Fruit fly (Drosophila melanogaster): ENCODE results near the gene Ccp84Ae.
A peak's percentile ranks its signal among the peaks of the same experiment; 100 is the strongest.

The Ccp84Ae gene

DNA sequence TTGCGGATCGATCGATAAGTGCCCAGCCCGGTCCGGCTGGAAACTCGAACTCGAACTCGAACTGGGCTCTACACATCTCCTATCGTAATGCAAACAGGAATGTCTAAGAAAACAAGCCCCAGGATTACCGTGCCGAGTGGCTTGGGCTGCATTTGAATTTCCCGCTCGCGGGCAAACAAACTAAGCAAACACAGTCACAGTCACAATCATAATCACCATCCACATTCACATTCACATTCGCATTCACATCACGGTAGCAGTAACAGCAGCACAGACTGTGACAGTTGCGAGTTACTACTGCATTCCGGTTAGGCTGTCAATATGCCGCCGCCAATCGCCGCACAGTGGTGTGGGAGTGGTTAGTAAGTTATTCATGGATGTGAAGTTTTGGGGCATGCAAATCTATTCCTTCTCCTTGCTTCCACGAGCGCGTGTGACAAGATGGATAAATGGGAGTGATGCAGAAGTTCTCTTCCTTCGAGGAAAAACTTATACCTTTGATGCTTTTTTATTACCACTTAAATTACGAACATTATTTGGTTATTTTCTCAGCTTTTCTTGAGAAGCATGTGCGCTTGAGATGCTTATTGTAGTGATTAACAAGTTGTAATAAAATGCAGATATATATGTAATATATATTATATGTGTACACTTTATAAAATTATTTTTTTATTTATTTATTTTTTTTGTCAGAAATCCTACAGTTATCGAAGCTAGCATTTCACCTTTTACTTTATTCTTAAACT is 27.0 kb downstream of the Ccp84Ae start (continued):
- no peak for TF ChIP-seq fd59A (GFP tag; optimal IDR thresholded peaks at IDR 0.05)
- peak; percentile 88 for TF ChIP-seq fkh (GFP tag; optimal IDR thresholded peaks at IDR 0.05)
- peak; percentile 75 for TF ChIP-seq CG4318 (GFP tag; optimal IDR thresholded peaks at IDR 0.05)
- TF ChIP-seq CG1621 (tag; optimal IDR thresholded peaks at IDR 0.05), result no peak
- TF ChIP-seq salr (GFP tag; optimal IDR thresholded peaks at IDR 0.05), result peak in 1 of 2 experiments; percentile 51
- no peak for TF ChIP-seq pdm3 (GFP tag; optimal IDR thresholded peaks at IDR 0.05)
- no peak for TF ChIP-seq Ets21C (GFP tag; optimal IDR thresholded peaks at IDR 0.05)
- no peak for TF ChIP-seq CG6792 (GFP tag; optimal IDR thresholded peaks at IDR 0.05)
- TF ChIP-seq CG11294 (GFP tag; IDR thresholded peaks at IDR 0.05), result no peak

DNA sequence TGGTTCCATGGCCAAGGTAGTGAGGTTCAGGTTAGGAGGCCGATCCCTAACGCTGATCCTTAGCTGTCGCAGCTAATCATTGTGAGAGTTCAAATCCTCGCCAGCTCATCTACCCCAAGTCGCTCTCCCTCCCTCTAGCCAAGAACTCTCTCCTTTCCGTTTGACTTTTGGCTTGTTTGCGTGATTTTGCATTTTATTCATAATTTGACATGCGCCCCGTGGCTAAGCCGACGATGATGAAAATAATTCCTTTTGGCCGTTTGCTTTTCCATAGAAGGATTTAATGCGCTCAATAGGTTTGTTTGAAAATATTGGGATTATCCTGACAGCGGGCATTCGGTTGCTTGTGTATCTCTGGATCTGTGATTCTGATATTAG is 28.3 kb downstream of the Ccp84Ae start:
- no peak for TF ChIP-seq CG9139 (GFP tag; optimal IDR thresholded peaks at IDR 0.05)
- TF ChIP-seq ss (GFP tag; optimal IDR thresholded peaks at IDR 0.05), result no peak
- no peak for TF ChIP-seq Eip93F (GFP tag; optimal IDR thresholded peaks at IDR 0.05)
- TF ChIP-seq CG11902 (GFP tag; optimal IDR thresholded peaks at IDR 0.05), result no peak
- TF ChIP-seq dac (GFP tag; optimal IDR thresholded peaks at IDR 0.05), result no peak
- TF ChIP-seq CG32006 (GFP tag; optimal IDR thresholded peaks at IDR 0.05), result no peak
- TF ChIP-seq CG3919 (GFP tag; optimal IDR thresholded peaks at IDR 0.05), result no peak
- TF ChIP-seq fkh (GFP tag; optimal IDR thresholded peaks at IDR 0.05), result no peak

- TF ChIP-seq CG3919 (GFP tag; optimal IDR thresholded peaks at IDR 0.05), result no peak
- no peak for TF ChIP-seq Sox14 (GFP tag; optimal IDR thresholded peaks at IDR 0.05)
- no peak for TF ChIP-seq CG3032 (tag; optimal IDR thresholded peaks at IDR 0.05)
Measured at dm6 chr3R:6662613-6663288, 28.8 kb downstream of the Ccp84Ae start.

DNA sequence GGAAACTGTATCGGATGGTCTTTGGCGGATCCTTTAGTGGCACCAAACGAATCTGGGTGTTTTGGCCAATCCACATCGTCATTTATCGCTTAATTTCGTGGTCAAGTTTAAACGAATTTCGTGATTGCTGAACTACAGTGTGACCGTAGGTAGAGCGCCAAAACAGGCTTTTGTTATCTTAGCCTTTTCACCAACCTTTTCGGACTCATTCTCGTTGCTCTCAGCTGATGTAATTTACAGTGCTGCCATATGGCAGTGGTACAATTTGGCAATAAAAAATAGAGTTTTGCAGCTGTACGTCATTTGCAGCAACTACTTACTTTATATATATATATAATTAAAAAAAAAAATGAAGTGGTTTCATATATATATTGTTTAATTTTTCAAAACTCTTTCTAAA is 31.6 kb downstream of the Ccp84Ae start, which contains the start of gene agt:
Gene agt, minus strand, starts transcription at position 160 of the 400 bp plus-strand sequence.
- TF ChIP-seq CG6163 (GFP tag; IDR thresholded peaks at IDR 0.05), result no peak
- no peak for TF ChIP-seq CG34406 (GFP tag; optimal IDR thresholded peaks at IDR 0.05)
- peak; percentile 10 for TF ChIP-seq esn (GFP tag; optimal IDR thresholded peaks at IDR 0.05)
- TF ChIP-seq Smox (GFP tag; optimal IDR thresholded peaks at IDR 0.05), result no peak
- TF ChIP-seq CG3032 (tag; optimal IDR thresholded peaks at IDR 0.05), result peak; percentile 8
- no peak for TF ChIP-seq CG31627 (GFP tag; optimal IDR thresholded peaks at IDR 0.05)
- TF ChIP-seq achi (GFP tag; optimal IDR thresholded peaks at IDR 0.05), result no peak
- TF ChIP-seq acj6 (GFP tag; optimal IDR thresholded peaks at IDR 0.05), result no peak
- 0 out of 2 replicates have a peak, but pooled peaks have one; percentile 16 for TF ChIP-seq CG15336 (GFP tag; IDR thresholded peaks at IDR 0.05)
- no peak for TF ChIP-seq CG3919 (GFP tag; optimal IDR thresholded peaks at IDR 0.05)

DNA sequence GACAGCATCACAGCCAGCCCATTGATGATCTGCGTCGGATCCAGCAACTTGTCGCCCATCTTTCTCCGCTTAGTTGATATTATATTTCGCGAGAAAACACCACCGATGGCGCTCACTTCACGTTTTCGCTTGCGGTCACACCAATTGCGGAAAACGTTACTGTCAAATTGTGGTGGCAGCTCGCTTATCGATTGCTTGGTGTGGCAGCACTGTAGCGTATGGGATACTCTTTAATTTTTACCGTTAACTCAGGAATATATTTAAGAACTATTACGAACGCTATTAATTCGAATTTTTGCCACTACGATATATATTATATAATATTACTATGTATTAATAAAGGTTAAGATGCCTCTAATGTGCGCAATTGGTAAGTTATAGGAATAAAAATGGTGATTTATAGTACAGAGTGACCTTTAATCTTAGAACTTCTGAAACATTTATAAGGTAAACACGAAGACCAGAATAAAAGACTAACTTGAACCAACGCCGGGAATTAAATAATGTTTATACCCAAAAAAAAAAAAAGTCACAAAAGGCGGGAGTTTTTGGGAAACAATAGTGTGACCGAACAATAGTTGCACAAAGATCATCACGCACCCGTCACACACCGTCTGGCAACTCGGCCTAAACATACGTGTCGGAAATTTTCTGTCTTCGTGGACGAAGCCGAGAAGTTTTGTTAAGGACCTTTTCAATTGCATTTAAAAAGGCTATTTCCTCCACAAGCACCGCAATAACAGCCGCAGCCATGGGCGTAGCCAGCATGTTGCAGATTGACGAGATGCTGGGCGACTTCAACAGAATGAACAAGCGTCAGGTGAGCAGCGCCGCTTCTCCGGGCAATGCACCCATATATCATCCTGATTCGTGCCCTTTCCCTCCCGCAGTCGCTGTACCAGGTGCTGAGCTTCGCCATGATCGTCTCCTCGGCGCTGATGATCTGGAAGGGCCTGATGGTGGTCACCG is 34.0 kb downstream of the Ccp84Ae start, which contains the start of the genes CG1307 and twr:
Gene CG1307, minus strand, starts transcription at position 165 of the 969 bp plus-strand sequence.
Gene twr, plus strand, starts transcription at position 605 of the 969 bp plus-strand sequence.
- peak; percentile 13 for TF ChIP-seq esn (GFP tag; optimal IDR thresholded peaks at IDR 0.05)
- TF ChIP-seq eg (GFP tag; IDR thresholded peaks at IDR 0.05), result peak; percentile 59; the same call in 2 of the 3 replicates
- TF ChIP-seq CG8632 (GFP tag; optimal IDR thresholded peaks at IDR 0.05), result no peak
- no peak for TF ChIP-seq CG6792 (GFP tag; optimal IDR thresholded peaks at IDR 0.05)
- no peak for TF ChIP-seq Hr38 (GFP tag; optimal IDR thresholded peaks at IDR 0.05)
- no peak for TF ChIP-seq CG16779 (tag; optimal IDR thresholded peaks at IDR 0.05)
- TF ChIP-seq CG6163 (GFP tag; IDR thresholded peaks at IDR 0.05), result no peak
- no peak for TF ChIP-seq dac (GFP tag; optimal IDR thresholded peaks at IDR 0.05)
- peak; percentile 96 for TF ChIP-seq achi (GFP tag; optimal IDR thresholded peaks at IDR 0.05)
- TF ChIP-seq CG6276 (GFP tag; optimal IDR thresholded peaks at IDR 0.05), result no peak
- TF ChIP-seq cyc (GFP tag; optimal IDR thresholded peaks at IDR 0.05), result no peak
- no peak for TF ChIP-seq CG32006 (GFP tag; optimal IDR thresholded peaks at IDR 0.05)
- no peak for TF ChIP-seq Ets96B (tag; optimal IDR thresholded peaks at IDR 0.05)
- TF ChIP-seq Eip93F (GFP tag; optimal IDR thresholded peaks at IDR 0.05), result no peak
- TF ChIP-seq CG3919 (GFP tag; optimal IDR thresholded peaks at IDR 0.05), result no peak
- TF ChIP-seq topi (GFP tag; optimal IDR thresholded peaks at IDR 0.05), result no peak
- 0 out of 2 replicates have a peak, but pooled peaks have one; percentile 42 for TF ChIP-seq CG15336 (GFP tag; IDR thresholded peaks at IDR 0.05)
- TF ChIP-seq CG3032 (tag; optimal IDR thresholded peaks at IDR 0.05), result peak; percentile 2
- no peak for TF ChIP-seq acj6 (GFP tag; optimal IDR thresholded peaks at IDR 0.05)
- no peak for TF ChIP-seq Gug (GFP tag; IDR thresholded peaks at IDR 0.05)
- TF ChIP-seq CG34406 (GFP tag; optimal IDR thresholded peaks at IDR 0.05), result no peak
- TF ChIP-seq CG8119 (GFP tag; IDR thresholded peaks at IDR 0.05), result peak; percentile 21; the same call in 1 of the 3 replicates
- TF ChIP-seq Blimp-1 (GFP tag; optimal IDR thresholded peaks at IDR 0.05), result no peak
- TF ChIP-seq ss (GFP tag; optimal IDR thresholded peaks at IDR 0.05), result no peak
